Fruit fly (Drosophila melanogaster) whole organism: ENCODE measurements around the gene exd.

ENCODE experiments used
- CG8478 ChIP-seq: fragments of >200 bp; optimal IDR thresholded peaks from 2 replicates; lab custom pipeline; 2018; ENCODE audit warnings: inconsistent platforms
- Dll ChIP-seq: fragments of >200 bp; optimal IDR thresholded peaks from 2 replicates; lab custom pipeline; 2017
- EcR ChIP-seq, 2 experiments: fragments of >200 bp; optimal IDR thresholded peaks; 2 replicates each; lab custom pipeline; 2017; ENCODE audit warnings: missing biosample characterization in 2 of 2, missing genetic modification characterization in 2 of 2, missing genetic modification reagents in 2 of 2
- pan ChIP-seq: fragments of >200 bp; optimal IDR thresholded peaks from 2 replicates; lab custom pipeline; 2017
- psq ChIP-seq: fragments of >200 bp; optimal IDR thresholded peaks from 2 replicates; lab custom pipeline; 2017
- usp ChIP-seq: fragments of >200 bp; optimal IDR thresholded peaks from 2 replicates; lab custom pipeline; 2017; ENCODE audit warnings: missing biosample characterization, missing genetic modification characterization, mixed read lengths

DNA sequence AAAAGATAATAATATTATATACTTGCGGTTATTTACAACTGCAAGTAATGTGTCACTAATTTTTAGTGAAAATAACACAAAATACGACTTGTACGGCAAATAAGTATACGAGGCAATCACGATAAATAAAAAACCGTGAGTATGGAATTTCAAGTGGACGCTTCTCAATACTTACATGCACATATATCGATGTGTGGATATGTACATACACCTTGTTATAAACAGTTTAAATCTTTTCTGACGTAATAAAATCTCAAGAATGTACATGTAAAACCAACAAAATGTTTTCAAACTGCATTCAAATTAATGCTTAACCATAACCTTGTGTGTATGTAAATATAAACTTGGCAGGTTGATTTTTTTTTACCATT, 244 bp downstream of the exd start:
- no peak for TF ChIP-seq psq (lab: Kevin White, UChicago)
- TF ChIP-seq Dll (lab: Kevin White, UChicago), result no peak
- no peak for TF ChIP-seq CG8478
- TF ChIP-seq usp (GFP tag; lab: Kevin White, UChicago), result no peak
- no peak for TF ChIP-seq EcR (GFP tag; optimal IDR thresholded peaks at IDR 0.05; lab: Kevin White, UChicago)
- TF ChIP-seq pan (lab: Kevin White, UChicago), result no peak
